Worm (Caenorhabditis elegans) whole organism, young adult: ENCODE data around the gene fntb-1.

Source experiments
- F33H1.4 ChIP-seq: fragments of 200-800 bp; sonication (Bioruptor generic); IDR thresholded peaks from 2 replicates; pipeline ENCODE4 v1.3.6; 2022; ENCODE audit warnings: missing genetic modification reagents, missing genetic modification characterization, missing compliant biosample characterization
- F52B5.7 ChIP-seq: sonication (generic microtip); optimal IDR thresholded peaks from 2 replicates; lab custom pipeline; 2016; ENCODE audit warnings: mild to moderate bottlenecking, missing genetic modification characterization, missing compliant biosample characterization
- aptf-3 ChIP-seq: fragments of 200-800 bp; sonication (Bioruptor generic); IDR thresholded peaks from 2 replicates; pipeline ENCODE4 v1.3.6; 2022; ENCODE audit warnings: missing genetic modification characterization, missing compliant biosample characterization
- attf-6 ChIP-seq: fragments of 200-800 bp; sonication (Bioruptor generic); IDR thresholded peaks from 2 replicates; pipeline ENCODE4 v1.3.6; 2022; ENCODE audit warnings: missing genetic modification reagents, missing genetic modification characterization, missing compliant biosample characterization
- bed-1 ChIP-seq: fragments of 200-800 bp; sonication (Bioruptor generic); IDR thresholded peaks from 2 replicates; pipeline ENCODE4 v1.3.6; 2022; ENCODE audit warnings: missing genetic modification reagents, missing genetic modification characterization, missing compliant biosample characterization
- cebp-2 ChIP-seq: fragments of 200-800 bp; sonication (Bioruptor generic); IDR thresholded peaks from 2 replicates; pipeline ENCODE4 v1.3.6; 2022; ENCODE audit warnings: missing genetic modification characterization, missing compliant biosample characterization
- ceh-58 ChIP-seq: fragments of 200-800 bp; sonication (Bioruptor generic); IDR thresholded peaks from 2 replicates; pipeline ENCODE4 v1.3.6; 2022; ENCODE audit warnings: missing genetic modification characterization, missing compliant biosample characterization
- chd-7 ChIP-seq: sonication (generic microtip); optimal IDR thresholded peaks from 2 replicates; lab custom pipeline; 2016; ENCODE audit warnings: mild to moderate bottlenecking, missing genetic modification characterization, moderate library complexity, missing compliant biosample characterization
- dpl-1 ChIP-seq: fragments of 150-350 bp; optimal IDR thresholded peaks from 2 replicates; lab custom pipeline; 2014; ENCODE audit warnings: missing biosample characterization, missing genetic modification reagents, missing genetic modification characterization
- efl-1 ChIP-seq: fragments of 150-350 bp; optimal IDR thresholded peaks from 2 replicates; lab custom pipeline; 2014; ENCODE audit warnings: missing biosample characterization, missing genetic modification reagents, missing genetic modification characterization
- egl-18 ChIP-seq: fragments of 200-800 bp; sonication (Bioruptor generic); IDR thresholded peaks from 2 replicates; pipeline ENCODE4 v1.3.6; 2022; ENCODE audit warnings: missing genetic modification reagents, missing genetic modification characterization, missing compliant biosample characterization
- gei-17 ChIP-seq: fragments of 200-800 bp; sonication (Bioruptor generic); optimal IDR thresholded peaks from 2 replicates; lab custom pipeline; 2018; ENCODE audit warnings: mild to moderate bottlenecking, missing genetic modification characterization, missing compliant biosample characterization
- him-1 ChIP-seq: sonication (generic microtip); optimal IDR thresholded peaks from 2 replicates; lab custom pipeline; 2016; ENCODE audit warnings: missing genotype, missing genetic modification reagents, missing genetic modification characterization, missing compliant biosample characterization
- hrde-1 ChIP-seq: sonication (generic microtip); optimal IDR thresholded peaks from 2 replicates; lab custom pipeline; 2016; ENCODE audit warnings: missing genetic modification characterization, mild to moderate bottlenecking, missing compliant biosample characterization, moderate library complexity, missing genotype, missing genetic modification reagents, borderline replicate concordance
- lag-1 ChIP-seq: fragments of 200-800 bp; sonication (Bioruptor generic); IDR thresholded peaks from 2 replicates; pipeline ENCODE4 v1.3.6; 2022; ENCODE audit warnings: missing genetic modification reagents, missing genetic modification characterization, missing compliant biosample characterization
- let-607 ChIP-seq, 2 experiments: fragments of 200-800 bp in 1 of 2; sonication (Bioruptor generic) in 1 of 2; sonication (generic microtip) in 1 of 2; optimal IDR thresholded peaks; 2 replicates each; lab custom pipeline; 2016 to 2018; ENCODE audit warnings: mild to moderate bottlenecking in 2 of 2, missing compliant biosample characterization in 2 of 2, missing genetic modification characterization in 2 of 2, moderate library complexity in 2 of 2, missing genotype in 1 of 2
- lin-26 ChIP-seq: fragments of 200-800 bp; sonication (Bioruptor generic); IDR thresholded peaks from 2 replicates; pipeline ENCODE4 v1.3.6; 2022; ENCODE audit warnings: missing genetic modification reagents, missing genetic modification characterization, missing compliant biosample characterization
- lin-54 ChIP-seq: fragments of 200-800 bp; sonication (Bioruptor generic); optimal IDR thresholded peaks from 2 replicates; lab custom pipeline; 2018; ENCODE audit warnings: mild to moderate bottlenecking, missing genetic modification characterization, missing compliant biosample characterization
- lir-1 ChIP-seq: fragments of 200-800 bp; sonication (Bioruptor generic); conservative IDR thresholded peaks from 2 replicates; pipeline ENCODE4 v1.3.6; 2022; ENCODE audit warnings: missing genetic modification reagents, missing genetic modification characterization, missing compliant biosample characterization
- lsy-27 ChIP-seq: sonication (generic microtip); optimal IDR thresholded peaks from 2 replicates; lab custom pipeline; 2017; ENCODE audit warnings: missing genetic modification characterization, mild to moderate bottlenecking, missing compliant biosample characterization, antibody characterized with exemption, missing genotype, borderline replicate concordance; ENCODE audit not compliant: insufficient read depth
- madf-6 ChIP-seq: fragments of 200-800 bp; sonication (Bioruptor generic); IDR thresholded peaks from 2 replicates; pipeline ENCODE4 v1.3.6; 2022; ENCODE audit warnings: missing genetic modification reagents, missing genetic modification characterization, missing compliant biosample characterization
- mes-4 ChIP-seq: sonication (generic microtip); optimal IDR thresholded peaks from 2 replicates; lab custom pipeline; 2016; ENCODE audit warnings: missing genotype, missing genetic modification characterization, missing compliant biosample characterization
- nfyb-1 ChIP-seq: fragments of 200-800 bp; sonication (Bioruptor generic); IDR thresholded peaks from 2 replicates; pipeline ENCODE4 v1.3.6; 2022; ENCODE audit warnings: missing genetic modification reagents, missing genetic modification characterization, missing compliant biosample characterization
- rcor-1 ChIP-seq: fragments of 200-800 bp; sonication (Bioruptor generic); IDR thresholded peaks from 2 replicates; pipeline ENCODE4 v1.3.6; 2022; ENCODE audit warnings: missing genetic modification reagents, missing genetic modification characterization, missing compliant biosample characterization
- repo-1 ChIP-seq: sonication (generic microtip); optimal IDR thresholded peaks from 2 replicates; lab custom pipeline; 2017; ENCODE audit warnings: mild to moderate bottlenecking, missing genetic modification characterization, missing compliant biosample characterization
- snpc-4 ChIP-seq, 5 experiments: fragments of 150-350 bp in 1 of 5; sonication (generic microtip) in 4 of 5; optimal IDR thresholded peaks; 2 replicates each; lab custom pipeline; 2014 to 2018; ENCODE audit warnings: missing genetic modification characterization in 5 of 5, missing biosample characterization in 3 of 5, antibody characterized with exemption in 2 of 5, mild to moderate bottlenecking in 2 of 5, missing compliant biosample characterization in 2 of 5, missing genotype in 2 of 5, moderate library complexity in 2 of 5, missing genetic modification reagents in 1 of 5
- somi-1 ChIP-seq: fragments of 200-800 bp; sonication (Bioruptor generic); optimal IDR thresholded peaks from 2 replicates; lab custom pipeline; 2018; ENCODE audit warnings: mild to moderate bottlenecking, missing genetic modification characterization, missing compliant biosample characterization
- sptf-2 ChIP-seq: fragments of 200-800 bp; sonication (Bioruptor generic); optimal IDR thresholded peaks from 2 replicates; lab custom pipeline; 2018; ENCODE audit warnings: mild to moderate bottlenecking, missing genetic modification characterization, missing compliant biosample characterization
- tbx-9 ChIP-seq: sonication (generic microtip); optimal IDR thresholded peaks from 2 replicates; lab custom pipeline; 2016; ENCODE audit warnings: borderline replicate concordance, missing genetic modification characterization, inconsistent platforms, missing compliant biosample characterization
- xnd-1 ChIP-seq: sonication (generic microtip); optimal IDR thresholded peaks from 2 replicates; lab custom pipeline; 2016; ENCODE audit warnings: missing genotype, missing genetic modification reagents, missing genetic modification characterization, missing compliant biosample characterization
- zfh-2 ChIP-seq: fragments of 200-800 bp; sonication (Bioruptor generic); conservative IDR thresholded peaks from 2 replicates; pipeline ENCODE4 v1.3.6; 2022; ENCODE audit warnings: missing genetic modification reagents, missing genetic modification characterization, missing compliant biosample characterization
- zim-3 ChIP-seq: sonication (generic microtip); optimal IDR thresholded peaks from 2 replicates; lab custom pipeline; 2017; ENCODE audit warnings: mild to moderate bottlenecking, missing genetic modification characterization, moderate library complexity, missing compliant biosample characterization
- ztf-3 ChIP-seq: fragments of 200-800 bp; sonication (Bioruptor generic); optimal IDR thresholded peaks from 2 replicates; lab custom pipeline; 2018; ENCODE audit warnings: mild to moderate bottlenecking, missing genetic modification characterization, missing compliant biosample characterization

fntb-1 gene

ce11 chrV:14457070-14457469, 9.6 kb downstream of the fntb-1 start, which contains the start of gene coh-3 (continued):
- TF ChIP-seq sptf-2 (GFP tag; lab: Kevin White, UChicago) (no peak), lin-54 (GFP tag; lab: Kevin White, UChicago) (peak; percentile 90), repo-1 (no peak), lin-26 (GFP tag; lab: Robert Waterston, UW) (no peak), ztf-3 (GFP tag; lab: Kevin White, UChicago) (no peak), lir-1 (GFP tag; lab: Robert Waterston, UW) (peak; percentile 53; the same call in 1 of the 2 replicates), him-1 (peak; percentile 53), aptf-3 (GFP tag; lab: Robert Waterston, UW) (no peak), F52B5.7 (tag; lab: Kevin White, UChicago) (no peak), efl-1 (GFP tag; lab: Kevin White, UChicago) (peak; percentile 96), bed-1 (GFP tag; lab: Robert Waterston, UW) (no peak), madf-6 (GFP tag; lab: Robert Waterston, UW) (peak; percentile 99), lag-1 (no peak), rcor-1 (GFP tag; lab: Robert Waterston, UW) (peak; percentile 76), cebp-2 (GFP tag; lab: Robert Waterston, UW) (no peak), tbx-9 (tag; lab: Kevin White, UChicago) (no peak), gei-17 (GFP tag; lab: Kevin White, UChicago) (no peak), dpl-1 (GFP tag; lab: Kevin White, UChicago) (peak; percentile 90)
- TF ChIP-seq, all 124 proteins: peak for 43

ce11 chrV:14460122-14460521, 12.7 kb downstream of the fntb-1 start:
- TF ChIP-seq hrde-1 (tag; lab: Kevin White, UChicago) (peak; percentile 66), snpc-4 (GFP tag; optimal IDR thresholded peaks at IDR 0.05; lab: Kevin White, UChicago) (no peak), snpc-4 (tag; optimal IDR thresholded peaks at IDR 0.05; lab: Kevin White, UChicago) (peak in 1 of 4 experiments; percentile 13), xnd-1 (tag; lab: Kevin White, UChicago) (peak; percentile 5), F33H1.4 (GFP tag; lab: Robert Waterston, UW) (0 out of 2 replicates have a peak, but pooled peaks have one; percentile 11), madf-6 (GFP tag; lab: Robert Waterston, UW) (0 out of 2 replicates have a peak, but pooled peaks have one; percentile 28), lin-54 (GFP tag; lab: Kevin White, UChicago) (peak; percentile 9), him-1 (peak; percentile 17), somi-1 (no peak), cebp-2 (GFP tag; lab: Robert Waterston, UW) (no peak)

ce11 chrV:14460615-14461102, 13.2 kb downstream of the fntb-1 start, which contains the start of gene F08H9.2:
Gene F08H9.2 (plus strand): TSS chrV:14460665.
- TF ChIP-seq attf-6 (GFP tag; lab: Robert Waterston, UW) = no peak
- TF ChIP-seq zfh-2 (GFP tag; lab: Robert Waterston, UW) = peak; percentile 76
- TF ChIP-seq ceh-58 (GFP tag; lab: Robert Waterston, UW) = no peak
- TF ChIP-seq egl-18 = no peak
- TF ChIP-seq let-607 (tag; optimal IDR thresholded peaks at IDR 0.05; lab: Kevin White, UChicago) = no peak
- no peak for TF ChIP-seq chd-7 (tag; lab: Kevin White, UChicago)
- 0 out of 2 replicates have a peak, but pooled peaks have one; percentile 15 for TF ChIP-seq nfyb-1 (GFP tag; lab: Robert Waterston, UW)
- TF ChIP-seq lsy-27 (tag; lab: Kevin White, UChicago) = no peak
- no peak for TF ChIP-seq zim-3

ce11 chrV:14462653-14463052, 15.2 kb downstream of the fntb-1 start:
- TF ChIP-seq mes-4 = no peak
- TF ChIP-seq, all 124 proteins: peak for 0
